Fruit fly (Drosophila melanogaster): ENCODE results near the gene ex.

The ex gene

dm6 chr2L:470336-470934 lies 39.4 kb downstream of the ex start (continued):
- TF ChIP-seq lov (optimal IDR thresholded peaks at IDR 0.05) (no peak), lov (GFP tag; IDR thresholded peaks at IDR 0.05) (no peak), CG11504 (tag; optimal IDR thresholded peaks at IDR 0.05) (peak; percentile 79), CG8290 (GFP tag; optimal IDR thresholded peaks at IDR 0.05) (no peak), CG8290 (tag; optimal IDR thresholded peaks at IDR 0.05) (no peak), CG17802 (tag; optimal IDR thresholded peaks at IDR 0.05) (no peak), CG12219 (GFP tag; optimal IDR thresholded peaks at IDR 0.05) (peak; percentile 58), CG9215 (GFP tag; IDR thresholded peaks at IDR 0.05) (peak; percentile 69), CG1792 (GFP tag; optimal IDR thresholded peaks at IDR 0.05) (peak; percentile 67), vvl (GFP tag; IDR thresholded peaks at IDR 0.05) (peak; percentile 61), Scr (GFP tag; IDR thresholded peaks at IDR 0.05; ENCODE audit: partially characterized antibody) (no peak), fd102C (GFP tag; optimal IDR thresholded peaks at IDR 0.05) (no peak), CG4854 (GFP tag; optimal IDR thresholded peaks at IDR 0.05) (peak; percentile 25), fru (optimal IDR thresholded peaks at IDR 0.05) (no peak), crc (GFP tag; optimal IDR thresholded peaks at IDR 0.05) (peak; percentile 84), Sin3A (optimal IDR thresholded peaks at IDR 0.05) (no peak), CG3281 (GFP tag; optimal IDR thresholded peaks at IDR 0.05) (peak; percentile 70), CG4404 (GFP tag; IDR thresholded peaks at IDR 0.05) (peak; percentile 40), CG1233 (GFP tag; optimal IDR thresholded peaks at IDR 0.05) (peak; percentile 58), bowl (GFP tag; IDR thresholded peaks at IDR 0.05) (0 out of 2 replicates have a peak, but pooled peaks have one; percentile 11), lbe (GFP tag; optimal IDR thresholded peaks at IDR 0.05) (no peak), seq (GFP tag; IDR thresholded peaks at IDR 0.05) (peak; percentile 79), CG10462 (GFP tag; optimal IDR thresholded peaks at IDR 0.05) (peak; percentile 12), sc (optimal IDR thresholded peaks at IDR 0.05) (no peak), sc (GFP tag; optimal IDR thresholded peaks at IDR 0.05) (peak; percentile 24), Side (GFP tag; optimal IDR thresholded peaks at IDR 0.05) (peak; percentile 79), tna (GFP tag; IDR thresholded peaks at IDR 0.05; ENCODE audit: partially characterized antibody) (no peak), sens (GFP tag) (peak; percentile 97), zfh1 (GFP tag; IDR thresholded peaks at IDR 0.05) (peak; percentile 77), bab2 (GFP tag; optimal IDR thresholded peaks at IDR 0.05) (peak; percentile 72), kni (GFP tag; optimal IDR thresholded peaks at IDR 0.05) (peak; percentile 82), chm (GFP tag; IDR thresholded peaks at IDR 0.05) (0 out of 2 replicates have a peak, but pooled peaks have one; percentile 12), CG16813 (GFP tag; IDR thresholded peaks at IDR 0.05; ENCODE audit: partially characterized antibody) (no peak), CG17912 (GFP tag; optimal IDR thresholded peaks at IDR 0.05) (no peak), cad (GFP tag; optimal IDR thresholded peaks at IDR 0.05) (no peak), wek (GFP tag; optimal IDR thresholded peaks at IDR 0.05) (no peak), CG2120 (GFP tag; optimal IDR thresholded peaks at IDR 0.05) (peak; percentile 93), D19A (tag; optimal IDR thresholded peaks at IDR 0.05) (peak; percentile 90), ato (GFP tag; IDR thresholded peaks at IDR 0.05; ENCODE audit: partially characterized antibody) (no peak), crp (GFP tag; optimal IDR thresholded peaks at IDR 0.05) (peak in 1 of 2 experiments; percentile 1), bcd (GFP tag; optimal IDR thresholded peaks at IDR 0.05) (peak; percentile 75), stwl (tag; optimal IDR thresholded peaks at IDR 0.05) (no peak), Deaf1 (tag; optimal IDR thresholded peaks at IDR 0.05) (no peak), jigr1 (GFP tag; IDR thresholded peaks at IDR 0.05) (peak; percentile 70; the same call in 1 of the 3 replicates), Doc3 (GFP tag; IDR thresholded peaks at IDR 0.05; ENCODE audit: partially characterized antibody) (no peak), CG8765 (GFP tag; IDR thresholded peaks at IDR 0.05) (peak; percentile 19; the same call in 1 of the 2 replicates), HmgZ (tag; optimal IDR thresholded peaks at IDR 0.05) (peak; percentile 46), CG43689 (GFP tag; IDR thresholded peaks at IDR 0.05) (peak; percentile 37; the same call in 1 of the 2 replicates), CG4820 (GFP tag; optimal IDR thresholded peaks at IDR 0.05) (peak; percentile 28), Usf (GFP tag; optimal IDR thresholded peaks at IDR 0.05) (peak; percentile 21), CG1602 (GFP tag; optimal IDR thresholded peaks at IDR 0.05) (peak; percentile 62), wor (GFP tag; IDR thresholded peaks at IDR 0.05) (peak; percentile 54; the same call in 1 of the 2 replicates)
